Worm (Caenorhabditis elegans) whole organism, L1 larva: Measurements from ENCODE around the gene F46H6.5.
A peak's percentile ranks its signal among the peaks of the same experiment; 100 is the strongest.

Source experiments
- ces-1 ChIP-seq: fragments of 150-350 bp; optimal IDR thresholded peaks from 2 replicates; lab custom pipeline; 2014; ENCODE audit warnings: missing biosample characterization, missing genetic modification reagents, missing genetic modification characterization
- egl-27 ChIP-seq, 2 experiments: fragments of 150-350 bp in 1 of 2; sonication (generic microtip); optimal IDR thresholded peaks; 3 replicates each; lab custom pipeline; 2017 to 2018; ENCODE audit warnings: missing biosample characterization in 2 of 2, missing genetic modification characterization in 2 of 2, missing genetic modification reagents in 2 of 2
- hpl-2 ChIP-seq: fragments of 150-350 bp; optimal IDR thresholded peaks from 2 replicates; lab custom pipeline; 2014; ENCODE audit warnings: missing biosample characterization, missing genetic modification reagents, missing genetic modification characterization
- nhr-12 ChIP-seq: sonication (generic microtip); optimal IDR thresholded peaks from 2 replicates; lab custom pipeline; 2017; ENCODE audit warnings: missing biosample characterization, missing genetic modification characterization
- nhr-47 ChIP-seq: sonication (generic microtip); optimal IDR thresholded peaks from 2 replicates; lab custom pipeline; 2016; ENCODE audit warnings: mild to moderate bottlenecking, missing genetic modification characterization, moderate library complexity, missing compliant biosample characterization
- nhr-84 ChIP-seq: sonication (generic microtip); optimal IDR thresholded peaks from 2 replicates; lab custom pipeline; 2017; ENCODE audit warnings: missing biosample characterization, missing genetic modification characterization
- nhr-85 ChIP-seq: sonication (generic microtip); peaks from one replicate; lab custom pipeline; 2016; ENCODE audit warnings: missing genetic modification characterization, inconsistent platforms, missing compliant biosample characterization
- pqm-1 ChIP-seq: sonication (generic microtip); optimal IDR thresholded peaks from 3 replicates; lab custom pipeline; 2017; ENCODE audit warnings: missing biosample characterization, missing genetic modification characterization
- snpc-4 ChIP-seq: fragments of 150-350 bp; optimal IDR thresholded peaks from 2 replicates; lab custom pipeline; 2014; ENCODE audit warnings: missing biosample characterization, missing genetic modification characterization
- unc-86 ChIP-seq: sonication (generic microtip); optimal IDR thresholded peaks from 2 replicates; lab custom pipeline; 2016; ENCODE audit warnings: missing genetic modification characterization, missing compliant biosample characterization
- ztf-11 ChIP-seq, 2 experiments: sonication (generic microtip); optimal IDR thresholded peaks; 2 replicates each; lab custom pipeline; 2016 to 2017; ENCODE audit warnings: missing genetic modification characterization in 2 of 2, missing biosample characterization in 1 of 2, missing compliant biosample characterization in 1 of 2

DNA sequence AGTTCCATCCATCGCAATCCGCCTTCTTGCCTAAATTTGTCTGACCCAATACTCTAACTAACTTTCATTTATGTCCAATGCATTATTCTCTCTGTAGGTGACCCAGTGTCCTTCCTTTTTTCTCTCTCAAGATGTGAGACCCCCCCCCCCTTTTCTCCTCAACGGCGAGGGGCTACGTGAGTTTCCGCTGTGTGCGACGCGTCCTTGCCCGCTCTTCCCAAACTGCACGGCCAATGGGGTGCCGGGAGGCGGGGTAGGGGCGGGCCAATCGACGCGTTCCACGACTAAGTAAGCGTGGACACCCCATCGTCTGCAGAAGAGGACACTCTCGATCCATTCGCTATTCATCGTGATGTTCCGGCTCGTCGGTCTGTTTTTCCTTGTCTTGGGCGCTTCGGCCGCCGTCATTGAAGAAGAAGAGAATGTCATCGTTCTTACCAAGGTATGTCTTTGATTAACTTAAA lies 31.9 kb upstream of the F46H6.5 start, which contains the start of gene pdi-2:
- TF ChIP-seq egl-27 (tag; optimal IDR thresholded peaks at IDR 0.05; lab: Kevin White, UChicago) = no peak
- peak; percentile 76 for TF ChIP-seq nhr-47 (tag; lab: Kevin White, UChicago)
- TF ChIP-seq pqm-1 (tag; lab: Kevin White, UChicago) = no peak
- TF ChIP-seq nhr-12 (tag; lab: Kevin White, UChicago) = no peak
- TF ChIP-seq ztf-11 (tag; optimal IDR thresholded peaks at IDR 0.05; lab: Kevin White, UChicago) = peak in 1 of 2 experiments; percentile 50
- TF ChIP-seq hpl-2 (GFP tag; lab: Kevin White, UChicago) = no peak
- TF ChIP-seq ces-1 (GFP tag; lab: Kevin White, UChicago) = no peak
- TF ChIP-seq nhr-85 = peak; percentile 98
- no peak for TF ChIP-seq snpc-4 (tag; lab: Kevin White, UChicago)
- TF ChIP-seq nhr-84 (tag; lab: Kevin White, UChicago) = no peak
- peak; percentile 44 for TF ChIP-seq unc-86 (tag; lab: Kevin White, UChicago)
